Worm (Caenorhabditis elegans) whole organism, L1 larva: Measurements from ENCODE around the gene C18H7.7.

Source experiments
- C04F5.9 ChIP-seq: sonication (generic microtip); optimal IDR thresholded peaks from 2 replicates; lab custom pipeline; 2016; ENCODE audit warnings: missing genetic modification characterization, missing compliant biosample characterization
- C16A3.4 ChIP-seq: fragments of 150-350 bp; optimal IDR thresholded peaks from 2 replicates; lab custom pipeline; 2014; ENCODE audit warnings: missing biosample characterization, missing genetic modification characterization
- blmp-1 ChIP-seq: fragments of 150-350 bp; optimal IDR thresholded peaks from 2 replicates; lab custom pipeline; 2014; ENCODE audit warnings: missing biosample characterization, missing genetic modification characterization
- ceh-82 ChIP-seq, 3 experiments: fragments of 150-350 bp in 1 of 3; sonication (generic microtip) in 2 of 3; optimal IDR thresholded peaks; 2 replicates each; lab custom pipeline; 2014 to 2017; ENCODE audit warnings: missing biosample characterization in 3 of 3, missing genetic modification characterization in 3 of 3
- ceh-88 ChIP-seq: fragments of 200-800 bp; sonication (Bioruptor generic); IDR thresholded peaks from 2 replicates; pipeline ENCODE4 v1.3.6; 2022; ENCODE audit warnings: missing genetic modification characterization, missing compliant biosample characterization
- dsc-1 ChIP-seq: sonication (generic microtip); optimal IDR thresholded peaks from 2 replicates; lab custom pipeline; 2016; ENCODE audit warnings: mild to moderate bottlenecking, missing genetic modification characterization, missing compliant biosample characterization
- elt-2 ChIP-seq: sonication (generic microtip); optimal IDR thresholded peaks from 2 replicates; lab custom pipeline; 2016; ENCODE audit warnings: missing genetic modification characterization, mild to moderate bottlenecking, inconsistent platforms, missing compliant biosample characterization, missing genetic modification reagents
- ets-5 ChIP-seq: fragments of 200-800 bp; sonication (Bioruptor generic); IDR thresholded peaks from 2 replicates; pipeline ENCODE4 v1.3.6; 2022; ENCODE audit warnings: missing genetic modification characterization, missing compliant biosample characterization
- fkh-10 ChIP-seq: sonication (generic microtip); optimal IDR thresholded peaks from 2 replicates; lab custom pipeline; 2017; ENCODE audit warnings: missing biosample characterization, missing genetic modification reagents, missing genetic modification characterization
- fkh-4 ChIP-seq: sonication (generic microtip); optimal IDR thresholded peaks from 2 replicates; lab custom pipeline; 2016; ENCODE audit warnings: missing compliant biosample characterization, missing genetic modification characterization, borderline replicate concordance
- fos-1 ChIP-seq: fragments of 150-350 bp; optimal IDR thresholded peaks from 2 replicates; lab custom pipeline; 2014; ENCODE audit warnings: missing biosample characterization, missing genetic modification characterization
- hlh-4 ChIP-seq: sonication (generic microtip); optimal IDR thresholded peaks from 2 replicates; lab custom pipeline; 2016; ENCODE audit warnings: mild to moderate bottlenecking, missing genetic modification characterization, missing compliant biosample characterization
- irx-1 ChIP-seq: sonication (generic microtip); optimal IDR thresholded peaks from 2 replicates; lab custom pipeline; 2016; ENCODE audit warnings: missing genetic modification characterization, missing compliant biosample characterization
- isw-1 ChIP-seq: fragments of 200-800 bp; sonication (Bioruptor generic); IDR thresholded peaks from 2 replicates; pipeline ENCODE4 v1.3.6; 2022; ENCODE audit warnings: missing genetic modification characterization, missing compliant biosample characterization
- lin-13 ChIP-seq: fragments of 150-350 bp; optimal IDR thresholded peaks from 2 replicates; lab custom pipeline; 2014; ENCODE audit warnings: missing biosample characterization, missing genetic modification reagents, missing genetic modification characterization
- lin-14 ChIP-seq: fragments of 200-800 bp; sonication (Bioruptor generic); optimal IDR thresholded peaks from 2 replicates; lab custom pipeline; 2018; ENCODE audit warnings: mild to moderate bottlenecking, missing genetic modification characterization, moderate library complexity, missing compliant biosample characterization
- lin-15B ChIP-seq: fragments of 150-350 bp; sonication (generic microtip); optimal IDR thresholded peaks from 3 replicates; lab custom pipeline; 2014; ENCODE audit warnings: missing biosample characterization, missing genetic modification characterization
- lin-35 ChIP-seq, 2 experiments: fragments of 150-350 bp; optimal IDR thresholded peaks; 2 replicates each; lab custom pipeline; 2014; ENCODE audit warnings: missing biosample characterization in 2 of 2, missing genetic modification characterization in 2 of 2, missing genetic modification reagents in 2 of 2
- lir-3 ChIP-seq: sonication (generic microtip); optimal IDR thresholded peaks from 2 replicates; lab custom pipeline; 2016; ENCODE audit warnings: mild to moderate bottlenecking, missing genetic modification characterization, moderate library complexity, missing compliant biosample characterization; ENCODE audit not compliant: poor library complexity
- mab-9 ChIP-seq: fragments of 200-800 bp; sonication (Bioruptor generic); IDR thresholded peaks from 2 replicates; pipeline ENCODE4 v1.3.6; 2022; ENCODE audit warnings: missing genetic modification reagents, missing genetic modification characterization, missing compliant biosample characterization
- mdl-1 ChIP-seq, 2 experiments: fragments of 150-350 bp; optimal IDR thresholded peaks; 2 replicates each; lab custom pipeline; 2014 to 2017; ENCODE audit warnings: missing biosample characterization in 2 of 2, missing genetic modification characterization in 2 of 2, inconsistent platforms in 1 of 2
- mep-1 ChIP-seq: fragments of 150-350 bp; optimal IDR thresholded peaks from 2 replicates; lab custom pipeline; 2014; ENCODE audit warnings: missing biosample characterization, missing genetic modification characterization
- nhr-19 ChIP-seq: fragments of 200-800 bp; sonication (Bioruptor generic); conservative IDR thresholded peaks from 2 replicates; pipeline ENCODE4 v1.3.6; 2022; ENCODE audit warnings: missing genetic modification characterization, missing compliant biosample characterization
- nhr-20 ChIP-seq: sonication (generic microtip); optimal IDR thresholded peaks from 2 replicates; lab custom pipeline; 2016; ENCODE audit warnings: mild to moderate bottlenecking, missing genetic modification characterization, missing compliant biosample characterization
- nhr-47 ChIP-seq: sonication (generic microtip); optimal IDR thresholded peaks from 2 replicates; lab custom pipeline; 2016; ENCODE audit warnings: mild to moderate bottlenecking, missing genetic modification characterization, moderate library complexity, missing compliant biosample characterization
- nhr-71 ChIP-seq: sonication (generic microtip); optimal IDR thresholded peaks from 2 replicates; lab custom pipeline; 2016; ENCODE audit warnings: mild to moderate bottlenecking, missing genetic modification characterization, moderate library complexity, missing compliant biosample characterization
- nhr-77 ChIP-seq: fragments of 150-350 bp; optimal IDR thresholded peaks from 2 replicates; lab custom pipeline; 2014; ENCODE audit warnings: missing biosample characterization, missing genetic modification characterization
- nhr-84 ChIP-seq: sonication (generic microtip); optimal IDR thresholded peaks from 2 replicates; lab custom pipeline; 2017; ENCODE audit warnings: missing biosample characterization, missing genetic modification characterization
- nhr-85 ChIP-seq: sonication (generic microtip); peaks from one replicate; lab custom pipeline; 2016; ENCODE audit warnings: missing genetic modification characterization, inconsistent platforms, missing compliant biosample characterization
- pax-3 ChIP-seq: fragments of 200-800 bp; sonication (Bioruptor generic); optimal IDR thresholded peaks from 2 replicates; lab custom pipeline; 2018; ENCODE audit warnings: mild to moderate bottlenecking, missing genetic modification characterization, moderate library complexity, missing compliant biosample characterization
- pqm-1 ChIP-seq: sonication (generic microtip); optimal IDR thresholded peaks from 3 replicates; lab custom pipeline; 2017; ENCODE audit warnings: missing biosample characterization, missing genetic modification characterization
- skn-1 ChIP-seq: fragments of 150-350 bp; optimal IDR thresholded peaks from 2 replicates; lab custom pipeline; 2014; ENCODE audit warnings: missing biosample characterization, missing genetic modification characterization
- snpc-4 ChIP-seq: fragments of 150-350 bp; optimal IDR thresholded peaks from 2 replicates; lab custom pipeline; 2014; ENCODE audit warnings: missing biosample characterization, missing genetic modification characterization
- sup-37 ChIP-seq: fragments of 200-800 bp; sonication (Bioruptor generic); optimal IDR thresholded peaks from 2 replicates; lab custom pipeline; 2018; ENCODE audit warnings: mild to moderate bottlenecking, missing genetic modification characterization, missing compliant biosample characterization
- swsn-7 ChIP-seq: sonication (generic microtip); optimal IDR thresholded peaks from 2 replicates; lab custom pipeline; 2016; ENCODE audit warnings: missing genetic modification characterization, missing compliant biosample characterization
- tbx-2 ChIP-seq: sonication (generic microtip); optimal IDR thresholded peaks from 2 replicates; lab custom pipeline; 2016; ENCODE audit warnings: missing genetic modification characterization, missing compliant biosample characterization
- unc-130 ChIP-seq: fragments of 150-350 bp; optimal IDR thresholded peaks from 2 replicates; lab custom pipeline; 2017; ENCODE audit warnings: missing biosample characterization, missing genetic modification characterization, inconsistent platforms
- unc-98 ChIP-seq: fragments of 200-800 bp; sonication (Bioruptor generic); IDR thresholded peaks from 2 replicates; pipeline ENCODE4 v1.3.6; 2022; ENCODE audit warnings: missing genetic modification characterization, missing compliant biosample characterization
- vab-15 ChIP-seq: sonication (generic microtip); optimal IDR thresholded peaks from 2 replicates; lab custom pipeline; 2017; ENCODE audit warnings: missing genotype, mild to moderate bottlenecking, missing genetic modification characterization, missing compliant biosample characterization
- zag-1 ChIP-seq: fragments of 150-350 bp; optimal IDR thresholded peaks from 2 replicates; lab custom pipeline; 2014; ENCODE audit warnings: missing biosample characterization, missing genetic modification characterization
- ztf-11 ChIP-seq, 2 experiments: sonication (generic microtip); optimal IDR thresholded peaks; 2 replicates each; lab custom pipeline; 2016 to 2017; ENCODE audit warnings: missing genetic modification characterization in 2 of 2, missing biosample characterization in 1 of 2, missing compliant biosample characterization in 1 of 2

C18H7.7 gene

ce11 chrIV:631869-632268 lies 35.7 kb upstream of the C18H7.7 start:
- TF ChIP-seq nhr-85 (tag; lab: Kevin White, UChicago) (peak; percentile 29), nhr-47 (tag; lab: Kevin White, UChicago) (no peak)

ce11 chrIV:630598-630997 lies 34.4 kb upstream of the C18H7.7 start:
- no peak for TF ChIP-seq tbx-2 (tag; lab: Kevin White, UChicago)
- TF ChIP-seq snpc-4: no peak
- TF ChIP-seq, all 84 proteins: peak for 0

ce11 chrIV:627237-627636 lies 31.0 kb upstream of the C18H7.7 start, which contains the start of gene nhr-76:
nhr-76 (plus strand) TSS chrIV:627537.
- no peak for TF ChIP-seq unc-130 (tag; lab: Kevin White, UChicago)
- no peak for TF ChIP-seq C04F5.9 (tag; lab: Kevin White, UChicago)
- no peak for TF ChIP-seq nhr-84 (tag; lab: Kevin White, UChicago)
- no peak for TF ChIP-seq lin-15B (tag; lab: Kevin White, UChicago)
- no peak for TF ChIP-seq lin-13

- TF ChIP-seq skn-1 (tag; lab: Kevin White, UChicago) (no peak), lin-14 (GFP tag; lab: Kevin White, UChicago) (peak; percentile 3)
Measured at ce11 chrIV:625947-626548, 29.9 kb upstream of the C18H7.7 start.

ce11 chrIV:623876-624275 lies 27.7 kb upstream of the C18H7.7 start:
- no peak for TF ChIP-seq ztf-11 (tag; optimal IDR thresholded peaks at IDR 0.05; lab: Kevin White, UChicago)
- no peak for TF ChIP-seq blmp-1 (tag; lab: Kevin White, UChicago)
- no peak for TF ChIP-seq ets-5 (GFP tag; lab: Robert Waterston, UW)
- TF ChIP-seq zag-1: no peak
- no peak for TF ChIP-seq sup-37 (GFP tag; lab: Kevin White, UChicago)
- no peak for TF ChIP-seq unc-98
- TF ChIP-seq nhr-19 (GFP tag; lab: Robert Waterston, UW): no peak
- TF ChIP-seq elt-2 (tag; lab: Kevin White, UChicago): no peak

DNA sequence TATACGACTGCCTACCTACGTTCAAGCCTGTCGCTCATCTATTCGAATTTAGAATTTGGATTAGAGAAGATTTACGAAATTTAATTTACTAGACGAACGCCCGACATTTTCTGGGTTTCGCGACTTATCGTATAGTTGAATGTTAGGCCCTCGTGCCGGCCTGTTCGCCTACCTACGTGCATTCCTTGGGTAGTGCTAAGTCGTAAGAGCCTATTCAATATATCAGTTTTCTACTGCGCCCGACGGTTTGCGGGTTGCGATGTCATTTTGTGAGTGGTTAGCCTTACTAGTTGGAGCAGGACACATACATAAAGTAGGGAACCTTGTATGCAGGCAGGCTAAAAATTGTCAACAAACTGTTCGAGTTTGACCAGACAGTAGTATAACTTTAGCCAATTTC lies 26.8 kb upstream of the C18H7.7 start:
- TF ChIP-seq vab-15 (no peak), lir-3 (tag; lab: Kevin White, UChicago) (no peak), mdl-1 (tag; optimal IDR thresholded peaks at IDR 0.05; lab: Kevin White, UChicago) (no peak), nhr-47 (tag; lab: Kevin White, UChicago) (no peak), fkh-4 (tag; lab: Kevin White, UChicago) (no peak), isw-1 (GFP tag; lab: Robert Waterston, UW) (no peak), mab-9 (GFP tag; lab: Robert Waterston, UW) (no peak), lin-14 (GFP tag; lab: Kevin White, UChicago) (no peak)

DNA sequence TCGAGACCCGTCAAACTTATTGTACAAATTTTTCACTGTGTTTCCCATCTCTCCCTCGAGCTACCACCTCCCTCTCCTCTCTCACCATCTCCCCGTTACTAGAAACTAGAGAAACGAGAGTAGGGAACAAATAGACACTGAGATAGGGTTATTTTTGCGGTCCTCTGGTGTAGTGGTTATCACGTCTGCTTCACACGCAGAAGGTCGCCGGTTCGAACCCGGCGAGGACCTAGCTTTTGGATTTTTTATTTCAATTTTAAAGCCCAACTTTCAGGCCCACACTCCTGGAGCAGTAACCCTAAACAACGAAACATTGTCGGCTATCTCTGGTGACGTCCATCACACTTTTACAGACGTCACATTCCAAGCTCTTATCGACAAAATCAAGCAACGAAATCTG lies 24.1 kb upstream of the C18H7.7 start:
- TF ChIP-seq fos-1 (tag; lab: Kevin White, UChicago) (peak; percentile 42), hlh-4 (tag; lab: Kevin White, UChicago) (no peak), mdl-1 (tag; optimal IDR thresholded peaks at IDR 0.05; lab: Kevin White, UChicago) (peak in 1 of 2 experiments; percentile 39), irx-1 (tag; lab: Kevin White, UChicago) (peak; percentile 11), mep-1 (tag; lab: Kevin White, UChicago) (peak; percentile 4), ceh-88 (GFP tag; lab: Robert Waterston, UW) (no peak), fkh-10 (GFP tag; lab: Kevin White, UChicago) (peak; percentile 32), pqm-1 (no peak), swsn-7 (tag; lab: Kevin White, UChicago) (peak; percentile 56), isw-1 (GFP tag; lab: Robert Waterston, UW) (peak; percentile 17), lin-14 (GFP tag; lab: Kevin White, UChicago) (peak; percentile 47), lin-35 (GFP tag; optimal IDR thresholded peaks at IDR 0.05; lab: Kevin White, UChicago) (peak; percentile 36 to 68), nhr-71 (tag; lab: Kevin White, UChicago) (peak; percentile 66), dsc-1 (peak; percentile 48), elt-2 (tag; lab: Kevin White, UChicago) (peak; percentile 9), C16A3.4 (tag; lab: Kevin White, UChicago) (peak; percentile 71), nhr-77 (peak; percentile 56), pax-3 (tag; lab: Kevin White, UChicago) (peak; percentile 13), nhr-20 (tag; lab: Kevin White, UChicago) (peak; percentile 51), ceh-82 (tag; optimal IDR thresholded peaks at IDR 0.05; lab: Kevin White, UChicago) (peak in 2 of 3 experiments; percentile 10 to 53), lin-13 (peak; percentile 36)
